Worm (Caenorhabditis elegans) whole organism, midembryonic: Measurements from ENCODE around the gene K03B8.4.

Experiments
- cog-1 ChIP-seq: sonication (generic microtip); optimal IDR thresholded peaks from 2 replicates; lab custom pipeline; 2016; ENCODE audit warnings: missing genetic modification characterization, missing compliant biosample characterization
- flt-1 ChIP-seq: fragments of 200-800 bp; sonication (Bioruptor generic); IDR thresholded peaks from 2 replicates; pipeline ENCODE4 v1.3.6; 2022; ENCODE audit warnings: missing genetic modification characterization, missing compliant biosample characterization
- klf-2 ChIP-seq: fragments of 200-800 bp; sonication (Bioruptor generic); conservative IDR thresholded peaks from 2 replicates; pipeline ENCODE4 v1.3.6; 2022; ENCODE audit warnings: missing genetic modification reagents, missing genetic modification characterization, missing compliant biosample characterization
- tab-1 ChIP-seq: fragments of 200-800 bp; sonication (Bioruptor generic); IDR thresholded peaks from 2 replicates; pipeline ENCODE4 v1.3.6; 2022; ENCODE audit warnings: missing genetic modification characterization, missing compliant biosample characterization
- ztf-29 ChIP-seq: fragments of 200-800 bp; sonication (Bioruptor generic); IDR thresholded peaks from 2 replicates; pipeline ENCODE4 v1.3.6; 2022; ENCODE audit warnings: missing genetic modification reagents, missing genetic modification characterization, missing compliant biosample characterization

ce11 chrV:11403059-11403458, 8.1 kb upstream of the K03B8.4 start:
- TF ChIP-seq flt-1 (GFP tag; lab: Robert Waterston, UW) (no peak), ztf-29 (GFP tag; lab: Robert Waterston, UW) (no peak), tab-1 (no peak), cog-1 (no peak), klf-2 (GFP tag; lab: Robert Waterston, UW) (no peak)
